Worm (Caenorhabditis elegans) whole organism, mixed stage, embryonic: Measurements from ENCODE around the gene ZK1037.6.

Experiments used
- elt-1 ChIP-seq: sonication (generic microtip); optimal IDR thresholded peaks from 2 replicates; lab custom pipeline; 2017; ENCODE audit warnings: missing genetic modification characterization, mild to moderate bottlenecking, missing compliant biosample characterization, antibody characterized with exemption, moderate library complexity, borderline replicate concordance; ENCODE audit not compliant: insufficient read depth
- mab-5 ChIP-seq: fragments of 150-350 bp; optimal IDR thresholded peaks from 2 replicates; lab custom pipeline; 2014; ENCODE audit warnings: missing biosample characterization, missing genetic modification characterization
- mep-1 ChIP-seq: fragments of 150-350 bp; optimal IDR thresholded peaks from 2 replicates; lab custom pipeline; 2017; ENCODE audit warnings: missing biosample characterization, missing genetic modification reagents, missing genetic modification characterization, inconsistent platforms
- nhr-12 ChIP-seq: fragments of 150-350 bp; optimal IDR thresholded peaks from 2 replicates; lab custom pipeline; 2014; ENCODE audit warnings: missing biosample characterization, missing genetic modification characterization
- nhr-28 ChIP-seq: fragments of 150-350 bp; optimal IDR thresholded peaks from 2 replicates; lab custom pipeline; 2014; ENCODE audit warnings: missing biosample characterization, missing genetic modification characterization
- unc-39 ChIP-seq: fragments of 150-350 bp; optimal IDR thresholded peaks from 2 replicates; lab custom pipeline; 2014; ENCODE audit warnings: missing biosample characterization, missing genetic modification characterization
- ztf-11 ChIP-seq: fragments of 150-350 bp; optimal IDR thresholded peaks from 2 replicates; lab custom pipeline; 2014; ENCODE audit warnings: missing biosample characterization, missing genetic modification characterization

ce11 chrV:15298597-15298996, 29.0 kb downstream of the ZK1037.6 start, which contains the start of gene cpr-3:
- TF ChIP-seq mab-5 (tag; lab: Kevin White, UChicago) (no peak), nhr-28 (tag; lab: Kevin White, UChicago) (no peak), ztf-11 (no peak), elt-1 (tag; lab: Kevin White, UChicago) (no peak), unc-39 (no peak), nhr-12 (tag; lab: Kevin White, UChicago) (no peak), mep-1 (tag; lab: Kevin White, UChicago) (no peak)
